Worm (Caenorhabditis elegans): ENCODE results near the gene Y56A3A.2.

Y56A3A.2 gene

DNA sequence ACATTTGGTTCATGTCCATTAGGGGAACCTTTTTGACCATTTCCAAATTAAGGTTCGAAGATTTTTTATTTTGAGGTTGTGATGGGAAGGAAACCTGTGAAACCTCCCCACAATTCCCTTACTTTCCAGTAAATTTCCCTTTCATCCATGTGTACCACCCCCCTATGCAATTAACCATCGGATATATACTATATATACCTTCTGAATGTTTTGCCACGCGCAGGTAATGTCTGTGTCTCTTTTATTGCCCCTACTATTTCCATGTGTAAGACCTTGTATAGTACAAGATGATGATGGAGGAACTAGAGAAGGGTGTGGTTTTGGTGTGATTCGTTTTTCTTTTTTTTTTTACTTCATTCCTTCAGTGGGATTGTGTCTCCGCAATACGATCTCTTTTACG lies 47.4 kb downstream of the Y56A3A.2 start:
- peak; percentile 12 for TF ChIP-seq K02D7.2 (tag; optimal IDR thresholded peaks at IDR 0.05)
- no peak for TF ChIP-seq unc-55 (GFP tag; optimal IDR thresholded peaks at IDR 0.05)

DNA sequence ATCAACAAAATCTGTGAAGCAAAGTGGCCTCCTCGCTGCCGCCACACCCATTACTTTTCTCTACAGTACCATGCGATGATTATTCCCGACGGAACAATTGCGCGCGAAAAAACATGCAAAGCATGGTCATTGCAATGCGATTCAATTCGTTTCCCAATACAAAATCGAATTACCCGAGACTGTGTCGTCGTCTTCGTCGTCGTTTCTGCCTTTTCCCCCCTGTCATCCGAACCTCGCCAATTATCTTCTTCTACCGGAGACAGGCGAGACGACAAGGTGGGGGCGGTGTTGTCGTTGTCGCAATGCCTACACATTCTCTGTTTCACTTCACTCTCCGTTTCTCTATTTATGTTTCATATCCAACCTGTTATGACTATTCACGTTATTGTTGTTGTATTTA lies 50.2 kb downstream of the Y56A3A.2 start:
- peak; percentile 63 for TF ChIP-seq ceh-31 (tag; optimal IDR thresholded peaks at IDR 0.05)
- TF ChIP-seq ceh-18 (tag; optimal IDR thresholded peaks at IDR 0.05) = no peak
- no peak for TF ChIP-seq K02D7.2 (tag; optimal IDR thresholded peaks at IDR 0.05)
- TF ChIP-seq nhr-11 (tag; optimal IDR thresholded peaks at IDR 0.05) = no peak
- TF ChIP-seq ama-1 (optimal IDR thresholded peaks at IDR 0.05) = no peak
- no peak for TF ChIP-seq rnt-1 (tag; optimal IDR thresholded peaks at IDR 0.05)
- no peak for TF ChIP-seq ztf-16 (tag; optimal IDR thresholded peaks at IDR 0.05)
- TF ChIP-seq che-1 (tag; optimal IDR thresholded peaks at IDR 0.05) = no peak
- TF ChIP-seq hlh-6 (tag; optimal IDR thresholded peaks at IDR 0.05) = peak; percentile 9
- TF ChIP-seq F13H6.1 (tag; optimal IDR thresholded peaks at IDR 0.05) = no peak
- peak; percentile 30 for TF ChIP-seq ref-2 (tag; optimal IDR thresholded peaks at IDR 0.05)
- TF ChIP-seq C08G9.2 (tag; optimal IDR thresholded peaks at IDR 0.05) = no peak
- TF ChIP-seq elt-2 (tag; optimal IDR thresholded peaks at IDR 0.05) = no peak

DNA sequence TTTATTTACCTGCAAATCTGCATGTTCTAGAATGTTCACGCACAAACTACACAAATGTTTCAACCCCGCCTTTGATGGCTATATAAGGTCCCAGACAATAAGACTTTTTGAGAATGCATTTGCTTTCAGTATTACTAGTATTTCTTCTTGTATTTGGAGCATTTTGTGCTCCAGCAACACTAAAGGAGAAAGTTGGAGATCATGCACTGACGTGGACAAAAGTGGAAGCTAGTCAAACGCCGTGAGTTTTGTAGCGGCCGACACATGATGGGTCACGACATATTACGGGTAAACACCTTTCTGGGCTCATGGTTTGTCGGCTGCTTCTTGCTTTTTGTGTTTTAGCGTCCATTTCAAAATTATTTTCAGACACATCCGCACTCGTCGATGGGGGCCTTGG lies 51.6 kb downstream of the Y56A3A.2 start, which contains the start of gene C18D11.6:
C18D11.6 (plus strand) TSS at position 110 of the 400 bp plus-strand sequence.
- TF ChIP-seq ceh-45 (GFP tag; IDR thresholded peaks at IDR 0.05) (no peak), rnt-1 (tag; optimal IDR thresholded peaks at IDR 0.05) (no peak), hlh-15 (tag; optimal IDR thresholded peaks at IDR 0.05) (no peak), hlh-13 (GFP tag; optimal IDR thresholded peaks at IDR 0.05) (no peak), ceh-22 (tag; optimal IDR thresholded peaks at IDR 0.05) (no peak), che-1 (tag; optimal IDR thresholded peaks at IDR 0.05) (no peak), unc-86 (tag; optimal IDR thresholded peaks at IDR 0.05) (no peak), pha-2 (tag; optimal IDR thresholded peaks at IDR 0.05) (no peak), eyg-1 (tag; optimal IDR thresholded peaks at IDR 0.05) (no peak), lin-11 (tag; optimal IDR thresholded peaks at IDR 0.05) (no peak), elt-4 (tag; optimal IDR thresholded peaks at IDR 0.05) (no peak), odd-2 (tag; optimal IDR thresholded peaks at IDR 0.05) (no peak), K02D7.2 (tag; optimal IDR thresholded peaks at IDR 0.05) (no peak), unc-3 (GFP tag; conservative IDR thresholded peaks at IDR 0.05) (no peak), unc-3 (tag; optimal IDR thresholded peaks at IDR 0.05) (no peak), ceh-48 (tag; optimal IDR thresholded peaks at IDR 0.05) (no peak), unc-55 (GFP tag; optimal IDR thresholded peaks at IDR 0.05) (no peak), pat-9 (tag; optimal IDR thresholded peaks at IDR 0.05) (no peak)

ce11 chrIII:11808818-11809217 lies 53.2 kb downstream of the Y56A3A.2 start, which contains the start of gene C18D11.9:
TSS of gene C18D11.9 (plus strand) at chrIII:11809118.
- TF ChIP-seq pag-3 (tag; optimal IDR thresholded peaks at IDR 0.05; ENCODE audit: borderline replicate concordance) = no peak
- no peak for TF ChIP-seq pqm-1 (tag; optimal IDR thresholded peaks at IDR 0.05)
- no peak for TF ChIP-seq sox-2 (GFP tag; IDR thresholded peaks at IDR 0.05)
- no peak for TF ChIP-seq ceh-48 (tag; optimal IDR thresholded peaks at IDR 0.05)
- TF ChIP-seq pros-1 (tag; optimal IDR thresholded peaks at IDR 0.05) = no peak
- TF ChIP-seq unc-55 (GFP tag; optimal IDR thresholded peaks at IDR 0.05) = no peak
- no peak for TF ChIP-seq zip-5 (tag; optimal IDR thresholded peaks at IDR 0.05)
- no peak for TF ChIP-seq ceh-31 (tag; optimal IDR thresholded peaks at IDR 0.05)
- TF ChIP-seq nfya-1 (tag; optimal IDR thresholded peaks at IDR 0.05) = no peak
- TF ChIP-seq ceh-14 (tag; optimal IDR thresholded peaks at IDR 0.05) = no peak
- TF ChIP-seq ceh-30 (tag; optimal IDR thresholded peaks at IDR 0.05) = no peak
- no peak for TF ChIP-seq dve-1 (tag; optimal IDR thresholded peaks at IDR 0.05)
- no peak for TF ChIP-seq K02D7.2 (tag; optimal IDR thresholded peaks at IDR 0.05)
- no peak for TF ChIP-seq ahr-1 (tag; optimal IDR thresholded peaks at IDR 0.05)
- no peak for TF ChIP-seq ceh-9 (tag; optimal IDR thresholded peaks at IDR 0.05)
- no peak for TF ChIP-seq sox-4 (tag; optimal IDR thresholded peaks at IDR 0.05)
- TF ChIP-seq ceh-45 (GFP tag; IDR thresholded peaks at IDR 0.05) = no peak
- TF ChIP-seq hlh-30 (tag; optimal IDR thresholded peaks at IDR 0.05; ENCODE audit: insufficient read depth) = no peak

Data from whole organism, late embryonic.